Worm (Caenorhabditis elegans) whole organism, mixed stage, embryonic: ENCODE results near the gene Y60A3A.8.
"Not testable (repeated sequence)": the region's sequence is repeated elsewhere in the genome, so short reads cannot be mapped to it uniquely, and the experiment has no call there.

ENCODE experiments used
- bed-3 ChIP-seq: fragments of 200-800 bp; sonication (Bioruptor generic); optimal IDR thresholded peaks from 3 replicates; lab custom pipeline; 2018; ENCODE audit warnings: mild to moderate bottlenecking, missing genetic modification characterization, moderate library complexity, missing compliant biosample characterization
- blmp-1 ChIP-seq: fragments of 150-350 bp; optimal IDR thresholded peaks from 2 replicates; lab custom pipeline; 2014; ENCODE audit warnings: missing biosample characterization, missing genetic modification characterization
- ceh-39 ChIP-seq: fragments of 150-350 bp; optimal IDR thresholded peaks from 2 replicates; lab custom pipeline; 2014; ENCODE audit warnings: missing biosample characterization, missing genetic modification characterization
- ceh-43 ChIP-seq: fragments of 200-800 bp; sonication (Bioruptor generic); optimal IDR thresholded peaks from 2 replicates; lab custom pipeline; 2018; ENCODE audit warnings: mild to moderate bottlenecking, missing genetic modification characterization, moderate library complexity, missing compliant biosample characterization
- ceh-83 ChIP-seq: fragments of 200-800 bp; sonication (Bioruptor generic); optimal IDR thresholded peaks from 2 replicates; lab custom pipeline; 2018; ENCODE audit warnings: mild to moderate bottlenecking, missing genetic modification characterization, missing compliant biosample characterization
- ces-1 ChIP-seq: fragments of 150-350 bp; optimal IDR thresholded peaks from 2 replicates; lab custom pipeline; 2014; ENCODE audit warnings: missing biosample characterization, missing genetic modification reagents, missing genetic modification characterization
- drap-1 ChIP-seq: fragments of 200-800 bp; sonication (Bioruptor generic); optimal IDR thresholded peaks from 3 replicates; lab custom pipeline; 2018; ENCODE audit warnings: mild to moderate bottlenecking, missing genetic modification characterization, missing compliant biosample characterization
- flh-1 ChIP-seq: fragments of 200-800 bp; sonication (Bioruptor generic); optimal IDR thresholded peaks from 2 replicates; lab custom pipeline; 2018; ENCODE audit warnings: mild to moderate bottlenecking, missing genetic modification characterization, moderate library complexity, missing compliant biosample characterization
- ham-2 ChIP-seq: fragments of 200-800 bp; sonication (Bioruptor generic); optimal IDR thresholded peaks from 2 replicates; lab custom pipeline; 2018; ENCODE audit warnings: mild to moderate bottlenecking, missing genetic modification characterization, missing compliant biosample characterization
- hlh-1 ChIP-seq: fragments of 150-350 bp; optimal IDR thresholded peaks from 2 replicates; lab custom pipeline; 2014; ENCODE audit warnings: missing biosample characterization, missing genetic modification reagents, missing genetic modification characterization
- lin-13 ChIP-seq: fragments of 150-350 bp; optimal IDR thresholded peaks from 2 replicates; lab custom pipeline; 2014; ENCODE audit warnings: missing biosample characterization, missing genetic modification characterization
- lin-32 ChIP-seq: fragments of 200-800 bp; sonication (Bioruptor generic); optimal IDR thresholded peaks from 2 replicates; lab custom pipeline; 2018; ENCODE audit warnings: mild to moderate bottlenecking, missing genetic modification characterization, missing compliant biosample characterization
- mab-5 ChIP-seq: fragments of 150-350 bp; optimal IDR thresholded peaks from 2 replicates; lab custom pipeline; 2014; ENCODE audit warnings: missing biosample characterization, missing genetic modification characterization
- nhr-12 ChIP-seq: fragments of 150-350 bp; optimal IDR thresholded peaks from 2 replicates; lab custom pipeline; 2014; ENCODE audit warnings: missing biosample characterization, missing genetic modification characterization
- nhr-2 ChIP-seq: fragments of 150-350 bp; optimal IDR thresholded peaks from 2 replicates; lab custom pipeline; 2014; ENCODE audit warnings: missing biosample characterization, missing genetic modification characterization
- nhr-28 ChIP-seq: fragments of 150-350 bp; optimal IDR thresholded peaks from 2 replicates; lab custom pipeline; 2014; ENCODE audit warnings: missing biosample characterization, missing genetic modification characterization
- nhr-76 ChIP-seq: sonication (generic microtip); optimal IDR thresholded peaks from 2 replicates; lab custom pipeline; 2017; ENCODE audit warnings: missing biosample characterization, missing genetic modification characterization
- sem-2 ChIP-seq: fragments of 200-800 bp; sonication (Bioruptor generic); optimal IDR thresholded peaks from 2 replicates; lab custom pipeline; 2018; ENCODE audit warnings: mild to moderate bottlenecking, missing genetic modification characterization, missing compliant biosample characterization
- snpc-4 ChIP-seq: fragments of 150-350 bp; optimal IDR thresholded peaks from 2 replicates; lab custom pipeline; 2014; ENCODE audit warnings: missing biosample characterization, missing genetic modification characterization
- sptf-1 ChIP-seq: sonication (generic microtip); optimal IDR thresholded peaks from 2 replicates; lab custom pipeline; 2017; ENCODE audit warnings: mild to moderate bottlenecking, missing genetic modification characterization, moderate library complexity, missing compliant biosample characterization
- tbx-8 ChIP-seq: fragments of 200-800 bp; sonication (Bioruptor generic); optimal IDR thresholded peaks from 2 replicates; lab custom pipeline; 2018; ENCODE audit warnings: mild to moderate bottlenecking, missing genetic modification characterization, moderate library complexity, missing compliant biosample characterization
- unc-120 ChIP-seq: sonication (generic microtip); optimal IDR thresholded peaks from 2 replicates; lab custom pipeline; 2017; ENCODE audit warnings: missing genetic modification characterization, missing compliant biosample characterization; ENCODE audit not compliant: poor library complexity, severe bottlenecking
- unc-39 ChIP-seq: fragments of 150-350 bp; optimal IDR thresholded peaks from 2 replicates; lab custom pipeline; 2014; ENCODE audit warnings: missing biosample characterization, missing genetic modification characterization
- unc-62 ChIP-seq: fragments of 150-350 bp; optimal IDR thresholded peaks from 2 replicates; lab custom pipeline; 2014; ENCODE audit warnings: missing biosample characterization, missing genetic modification reagents, missing genetic modification characterization
- zip-8 ChIP-seq: fragments of 150-350 bp; optimal IDR thresholded peaks from 2 replicates; lab custom pipeline; 2014; ENCODE audit warnings: missing biosample characterization, missing genetic modification characterization

The Y60A3A.8 gene

ce11 chrV:19946529-19946928 lies 3.2 kb upstream of the Y60A3A.8 start, which contains the start of gene dhs-24:
TSS of gene dhs-24 (minus strand) at chrV:19946629.
- no peak for TF ChIP-seq nhr-12 (tag; lab: Kevin White, UChicago)

ce11 chrV:19948993-19949392 lies 785 bp upstream of the Y60A3A.8 start, which contains the start of gene tmed-4:
TSS of gene tmed-4 (minus strand) at chrV:19949093.
- TF ChIP-seq ces-1 (GFP tag; lab: Kevin White, UChicago); lin-13; nhr-28 (tag; lab: Kevin White, UChicago): not testable (repeated sequence)

ce11 chrV:19954491-19954890 lies 4.7 kb downstream of the Y60A3A.8 start:
- TF ChIP-seq ham-2 (no peak), nhr-28 (tag; lab: Kevin White, UChicago) (no peak), blmp-1 (tag; lab: Kevin White, UChicago) (no peak)

ce11 chrV:19955171-19955570 lies 5.4 kb downstream of the Y60A3A.8 start, which contains the start of gene abhd-3.1:
TSS of gene abhd-3.1 (plus strand) at chrV:19955488.
- TF ChIP-seq flh-1 (GFP tag; lab: Kevin White, UChicago) (no peak), ces-1 (GFP tag; lab: Kevin White, UChicago) (peak; percentile 0)

- TF ChIP-seq tbx-8 (no peak), nhr-28 (tag; lab: Kevin White, UChicago) (no peak), sptf-1 (tag; lab: Kevin White, UChicago) (no peak)
- TF ChIP-seq, all 35 proteins: peak for 0
These were observed 9.0 kb downstream of the Y60A3A.8 start, which contains the start of gene srh-172 for ce11 chrV:19958744-19959143. TSS of gene srh-172 (plus strand) at chrV:19959044.

- TF ChIP-seq ces-1 (GFP tag; lab: Kevin White, UChicago) (peak; percentile 44), snpc-4 (no peak), sptf-1 (tag; lab: Kevin White, UChicago) (no peak)
These were observed 12.2 kb downstream of the Y60A3A.8 start for ce11 chrV:19961971-19962370.

ce11 chrV:19965626-19966025 lies 15.8 kb downstream of the Y60A3A.8 start, which contains the start of gene srh-171:
TSS of gene srh-171 (plus strand) at chrV:19965700.
- TF ChIP-seq unc-120 (tag; lab: Kevin White, UChicago): no peak
- TF ChIP-seq nhr-2 (tag; lab: Kevin White, UChicago): no peak
- TF ChIP-seq unc-39: no peak
- TF ChIP-seq lin-13: no peak
- TF ChIP-seq bed-3 (GFP tag; lab: Kevin White, UChicago): no peak
- no peak for TF ChIP-seq nhr-12 (tag; lab: Kevin White, UChicago)
- TF ChIP-seq drap-1 (GFP tag; lab: Kevin White, UChicago): peak; percentile 20
- TF ChIP-seq ham-2: no peak
- TF ChIP-seq ceh-43 (GFP tag; lab: Kevin White, UChicago): no peak
- TF ChIP-seq unc-62: no peak
- no peak for TF ChIP-seq sem-2 (GFP tag; lab: Kevin White, UChicago)
- TF ChIP-seq mab-5: no peak
- TF ChIP-seq ceh-83 (GFP tag; lab: Kevin White, UChicago): peak; percentile 19

- TF ChIP-seq blmp-1 (tag; lab: Kevin White, UChicago) (no peak), flh-1 (GFP tag; lab: Kevin White, UChicago) (no peak), unc-120 (tag; lab: Kevin White, UChicago) (no peak), zip-8 (tag; lab: Kevin White, UChicago) (no peak), ceh-39 (tag; lab: Kevin White, UChicago) (no peak), lin-13 (no peak), nhr-28 (tag; lab: Kevin White, UChicago) (no peak), unc-39 (no peak), nhr-2 (tag; lab: Kevin White, UChicago) (no peak), drap-1 (GFP tag; lab: Kevin White, UChicago) (no peak)
These were observed 23.2 kb downstream of the Y60A3A.8 start, which contains the start of gene srh-173 for ce11 chrV:19972984-19973383. TSS of gene srh-173 (plus strand) at chrV:19973284.

ce11 chrV:19978220-19978619 lies 28.4 kb downstream of the Y60A3A.8 start, which contains the start of gene srh-183:
TSS of gene srh-183 (minus strand) at chrV:19978320.
- TF ChIP-seq nhr-76 (no peak), drap-1 (GFP tag; lab: Kevin White, UChicago) (no peak), ceh-39 (tag; lab: Kevin White, UChicago) (no peak), nhr-28 (tag; lab: Kevin White, UChicago) (no peak), hlh-1 (no peak), nhr-12 (tag; lab: Kevin White, UChicago) (no peak), unc-120 (tag; lab: Kevin White, UChicago) (no peak), lin-32 (GFP tag; lab: Kevin White, UChicago) (no peak), mab-5 (no peak), ces-1 (GFP tag; lab: Kevin White, UChicago) (no peak)
